Fruit fly (Drosophila melanogaster) whole organism, pupa: ENCODE data around the gene ca.

Experiments used
- CG12605 ChIP-seq: fragments of 200-800 bp; sonication (Bioruptor generic); IDR thresholded peaks from 2 replicates; pipeline ENCODE4 v1.3.6; 2022; ENCODE audit warnings: missing biosample characterization, missing genetic modification characterization
- CG13204 ChIP-seq: fragments of 200-800 bp; sonication (Bioruptor generic); optimal IDR thresholded peaks from 2 replicates; lab custom pipeline; 2018; ENCODE audit warnings: missing biosample characterization, mild to moderate bottlenecking, missing genetic modification characterization, moderate library complexity
- CG14655 ChIP-seq: fragments of 200-800 bp; sonication (Bioruptor generic); optimal IDR thresholded peaks from 3 replicates; lab custom pipeline; 2017; ENCODE audit warnings: mild to moderate bottlenecking, missing biosample characterization, missing genetic modification reagents, missing genetic modification characterization
- CG17806 ChIP-seq: fragments of 200-800 bp; sonication (Bioruptor generic); optimal IDR thresholded peaks from 2 replicates; lab custom pipeline; 2018; ENCODE audit warnings: missing biosample characterization, mild to moderate bottlenecking, missing genetic modification characterization, moderate library complexity
- CG32121 ChIP-seq: fragments of 200-800 bp; sonication (Bioruptor generic); IDR thresholded peaks from 2 replicates; pipeline ENCODE4 v1.3.6; 2022; ENCODE audit warnings: missing biosample characterization, missing genetic modification characterization
- CG4496 ChIP-seq: fragments of 200-800 bp; sonication (Bioruptor generic); IDR thresholded peaks from 3 replicates; pipeline ENCODE4 v1.3.6; 2022; ENCODE audit warnings: missing biosample characterization, missing genetic modification characterization
- CG8301 ChIP-seq: fragments of 200-800 bp; sonication (Bioruptor generic); optimal IDR thresholded peaks from 2 replicates; lab custom pipeline; 2018; ENCODE audit warnings: missing biosample characterization, mild to moderate bottlenecking, missing genetic modification characterization
- CG9948 ChIP-seq: fragments of 200-800 bp; sonication (Bioruptor generic); optimal IDR thresholded peaks from 2 replicates; lab custom pipeline; 2018; ENCODE audit warnings: missing biosample characterization, mild to moderate bottlenecking, missing genetic modification characterization, moderate library complexity
- EcR ChIP-seq: fragments of 200-800 bp; sonication (Bioruptor generic); optimal IDR thresholded peaks from 3 replicates; lab custom pipeline; 2019; ENCODE audit warnings: missing biosample characterization, missing genetic modification characterization, mild to moderate bottlenecking, moderate library complexity, missing genetic modification reagents
- Ets98B ChIP-seq: fragments of 200-800 bp; sonication (Bioruptor generic); IDR thresholded peaks from 2 replicates; pipeline ENCODE4 v1.3.6; 2022; ENCODE audit warnings: missing biosample characterization, missing genetic modification characterization
- Pif1B ChIP-seq: fragments of 200-800 bp; sonication (Bioruptor generic); optimal IDR thresholded peaks from 3 replicates; lab custom pipeline; 2016; ENCODE audit warnings: missing biosample characterization, missing genetic modification characterization
- Snoo ChIP-seq: fragments of 200-800 bp; sonication (Bioruptor generic); optimal IDR thresholded peaks from 3 replicates; lab custom pipeline; 2017; ENCODE audit warnings: missing biosample characterization, mild to moderate bottlenecking, missing genetic modification characterization, inconsistent platforms
- gl ChIP-seq: fragments of 200-800 bp; sonication (Bioruptor generic); optimal IDR thresholded peaks from 2 replicates; lab custom pipeline; 2018; ENCODE audit warnings: missing biosample characterization, mild to moderate bottlenecking, missing genetic modification characterization

- TF ChIP-seq Ets98B (GFP tag; lab: Robert Waterston, UW) (no peak), Snoo (tag; lab: Kevin White, UChicago) (no peak), CG13204 (no peak), EcR (GFP tag; lab: Kevin White, UChicago) (no peak), gl (tag; lab: Kevin White, UChicago) (no peak), CG17806 (tag; lab: Kevin White, UChicago) (no peak), CG9948 (tag; lab: Kevin White, UChicago) (no peak), CG4496 (GFP tag; lab: Robert Waterston, UW) (no peak), CG32121 (no peak), CG8301 (tag; lab: Kevin White, UChicago) (no peak), CG12605 (no peak), CG14655 (GFP tag; lab: Kevin White, UChicago) (no peak), Pif1B (GFP tag; lab: Kevin White, UChicago) (no peak)
These were observed 12.3 kb upstream of the ca start, which contains the start of gene sro for dm6 chr3R:29794161-29794882.
